Worm (Caenorhabditis elegans) whole organism, L1 larva: ENCODE measurements around the gene C27A2.12.

Source experiments
- C04F5.9 ChIP-seq: sonication (generic microtip); optimal IDR thresholded peaks from 2 replicates; lab custom pipeline; 2016; ENCODE audit warnings: missing genetic modification characterization, missing compliant biosample characterization
- C34B4.2 ChIP-seq: sonication (generic microtip); optimal IDR thresholded peaks from 2 replicates; lab custom pipeline; 2017; ENCODE audit warnings: mild to moderate bottlenecking, missing genetic modification characterization, missing compliant biosample characterization
- blmp-1 ChIP-seq: fragments of 150-350 bp; optimal IDR thresholded peaks from 2 replicates; lab custom pipeline; 2014; ENCODE audit warnings: missing biosample characterization, missing genetic modification characterization
- ceh-8 ChIP-seq: fragments of 200-800 bp; sonication (Bioruptor generic); optimal IDR thresholded peaks from 2 replicates; lab custom pipeline; 2018; ENCODE audit warnings: mild to moderate bottlenecking, missing genetic modification characterization, moderate library complexity, missing compliant biosample characterization
- ceh-82 ChIP-seq, 3 experiments: fragments of 150-350 bp in 1 of 3; sonication (generic microtip) in 2 of 3; optimal IDR thresholded peaks; 2 replicates each; lab custom pipeline; 2014 to 2017; ENCODE audit warnings: missing biosample characterization in 3 of 3, missing genetic modification characterization in 3 of 3
- ceh-88 ChIP-seq: fragments of 200-800 bp; sonication (Bioruptor generic); IDR thresholded peaks from 2 replicates; pipeline ENCODE4 v1.3.6; 2022; ENCODE audit warnings: missing genetic modification characterization, missing compliant biosample characterization
- ces-1 ChIP-seq: fragments of 150-350 bp; optimal IDR thresholded peaks from 2 replicates; lab custom pipeline; 2014; ENCODE audit warnings: missing biosample characterization, missing genetic modification reagents, missing genetic modification characterization
- dpl-1 ChIP-seq, 3 experiments: fragments of 150-350 bp in 2 of 3; sonication (generic microtip) in 1 of 3; optimal IDR thresholded peaks; 2 replicates each; lab custom pipeline; 2014 to 2017; ENCODE audit warnings: missing biosample characterization in 3 of 3, missing genetic modification characterization in 3 of 3, missing genetic modification reagents in 3 of 3
- dsc-1 ChIP-seq: sonication (generic microtip); optimal IDR thresholded peaks from 2 replicates; lab custom pipeline; 2016; ENCODE audit warnings: mild to moderate bottlenecking, missing genetic modification characterization, missing compliant biosample characterization
- efl-1 ChIP-seq, 4 experiments: fragments of 150-350 bp; optimal IDR thresholded peaks in 3 of 4; peaks in 1 of 4; 1 replicate in 1 of 4; 2 replicates in 3 of 4; lab custom pipeline; 2014; ENCODE audit warnings: missing biosample characterization in 2 of 4, missing genetic modification characterization in 2 of 4, missing genetic modification reagents in 2 of 4
- egl-13 ChIP-seq: sonication (generic microtip); optimal IDR thresholded peaks from 2 replicates; lab custom pipeline; 2016; ENCODE audit warnings: missing genotype, missing genetic modification reagents, missing genetic modification characterization, missing compliant biosample characterization
- elt-2 ChIP-seq: sonication (generic microtip); optimal IDR thresholded peaks from 2 replicates; lab custom pipeline; 2016; ENCODE audit warnings: missing genetic modification characterization, mild to moderate bottlenecking, inconsistent platforms, missing compliant biosample characterization, missing genetic modification reagents
- elt-3 ChIP-seq, 6 experiments: fragments of 150-350 bp in 1 of 6; sonication (generic microtip); optimal IDR thresholded peaks; 2 replicates each; lab custom pipeline; 2017 to 2018; ENCODE audit warnings: missing biosample characterization in 6 of 6, missing genetic modification characterization in 6 of 6, inconsistent platforms in 1 of 6
- fkh-10 ChIP-seq: sonication (generic microtip); optimal IDR thresholded peaks from 2 replicates; lab custom pipeline; 2017; ENCODE audit warnings: missing biosample characterization, missing genetic modification reagents, missing genetic modification characterization
- fkh-4 ChIP-seq: sonication (generic microtip); optimal IDR thresholded peaks from 2 replicates; lab custom pipeline; 2016; ENCODE audit warnings: missing compliant biosample characterization, missing genetic modification characterization, borderline replicate concordance
- fos-1 ChIP-seq: fragments of 150-350 bp; optimal IDR thresholded peaks from 2 replicates; lab custom pipeline; 2014; ENCODE audit warnings: missing biosample characterization, missing genetic modification characterization
- hpl-2 ChIP-seq: fragments of 150-350 bp; optimal IDR thresholded peaks from 2 replicates; lab custom pipeline; 2014; ENCODE audit warnings: missing biosample characterization, missing genetic modification reagents, missing genetic modification characterization
- lin-14 ChIP-seq: fragments of 200-800 bp; sonication (Bioruptor generic); optimal IDR thresholded peaks from 2 replicates; lab custom pipeline; 2018; ENCODE audit warnings: mild to moderate bottlenecking, missing genetic modification characterization, moderate library complexity, missing compliant biosample characterization
- lin-39 ChIP-seq: fragments of 150-350 bp; optimal IDR thresholded peaks from 2 replicates; lab custom pipeline; 2014; ENCODE audit warnings: missing biosample characterization, missing genetic modification reagents, missing genetic modification characterization
- lsy-2 ChIP-seq, 2 experiments: fragments of 150-350 bp; optimal IDR thresholded peaks; 2 replicates each; lab custom pipeline; 2014; ENCODE audit warnings: missing biosample characterization in 2 of 2, missing genetic modification characterization in 2 of 2
- mdl-1 ChIP-seq, 2 experiments: fragments of 150-350 bp; optimal IDR thresholded peaks; 2 replicates each; lab custom pipeline; 2014 to 2017; ENCODE audit warnings: missing biosample characterization in 2 of 2, missing genetic modification characterization in 2 of 2, inconsistent platforms in 1 of 2
- nhr-11 ChIP-seq: fragments of 150-350 bp; optimal IDR thresholded peaks from 2 replicates; lab custom pipeline; 2014; ENCODE audit warnings: missing biosample characterization, missing genetic modification characterization
- nhr-19 ChIP-seq: fragments of 200-800 bp; sonication (Bioruptor generic); conservative IDR thresholded peaks from 2 replicates; pipeline ENCODE4 v1.3.6; 2022; ENCODE audit warnings: missing genetic modification characterization, missing compliant biosample characterization
- nhr-20 ChIP-seq: sonication (generic microtip); optimal IDR thresholded peaks from 2 replicates; lab custom pipeline; 2016; ENCODE audit warnings: mild to moderate bottlenecking, missing genetic modification characterization, missing compliant biosample characterization
- nhr-237 ChIP-seq: fragments of 150-350 bp; optimal IDR thresholded peaks from 2 replicates; lab custom pipeline; 2014; ENCODE audit warnings: missing biosample characterization, missing genetic modification characterization
- nhr-28 ChIP-seq: fragments of 150-350 bp; optimal IDR thresholded peaks from 2 replicates; lab custom pipeline; 2014; ENCODE audit warnings: missing biosample characterization, missing genetic modification characterization
- nhr-71 ChIP-seq: sonication (generic microtip); optimal IDR thresholded peaks from 2 replicates; lab custom pipeline; 2016; ENCODE audit warnings: mild to moderate bottlenecking, missing genetic modification characterization, moderate library complexity, missing compliant biosample characterization
- nhr-76 ChIP-seq: sonication (generic microtip); optimal IDR thresholded peaks from 2 replicates; lab custom pipeline; 2017; ENCODE audit warnings: missing biosample characterization, missing genetic modification characterization
- nhr-85 ChIP-seq: sonication (generic microtip); peaks from one replicate; lab custom pipeline; 2016; ENCODE audit warnings: missing genetic modification characterization, inconsistent platforms, missing compliant biosample characterization
- nhr-90 ChIP-seq: sonication (generic microtip); optimal IDR thresholded peaks from 2 replicates; lab custom pipeline; 2016; ENCODE audit warnings: mild to moderate bottlenecking, missing genetic modification characterization, missing compliant biosample characterization; ENCODE audit not compliant: poor library complexity
- pqm-1 ChIP-seq: sonication (generic microtip); optimal IDR thresholded peaks from 3 replicates; lab custom pipeline; 2017; ENCODE audit warnings: missing biosample characterization, missing genetic modification characterization
- rnt-1 ChIP-seq: sonication (generic microtip); optimal IDR thresholded peaks from 2 replicates; lab custom pipeline; 2016; ENCODE audit warnings: mild to moderate bottlenecking, missing genetic modification characterization, moderate library complexity, missing compliant biosample characterization
- skn-1 ChIP-seq: fragments of 150-350 bp; optimal IDR thresholded peaks from 2 replicates; lab custom pipeline; 2014; ENCODE audit warnings: missing biosample characterization, missing genetic modification characterization
- snpc-4 ChIP-seq: fragments of 150-350 bp; optimal IDR thresholded peaks from 2 replicates; lab custom pipeline; 2014; ENCODE audit warnings: missing biosample characterization, missing genetic modification characterization
- snu-23 ChIP-seq: sonication (generic microtip); optimal IDR thresholded peaks from 2 replicates; lab custom pipeline; 2016; ENCODE audit warnings: missing genetic modification characterization, missing compliant biosample characterization
- sptf-1 ChIP-seq: fragments of 150-350 bp; optimal IDR thresholded peaks from 2 replicates; lab custom pipeline; 2014; ENCODE audit warnings: missing biosample characterization, missing genetic modification characterization
- swsn-7 ChIP-seq: sonication (generic microtip); optimal IDR thresholded peaks from 2 replicates; lab custom pipeline; 2016; ENCODE audit warnings: missing genetic modification characterization, missing compliant biosample characterization
- tbx-2 ChIP-seq: sonication (generic microtip); optimal IDR thresholded peaks from 2 replicates; lab custom pipeline; 2016; ENCODE audit warnings: missing genetic modification characterization, missing compliant biosample characterization
- unc-30 ChIP-seq: sonication (generic microtip); optimal IDR thresholded peaks from 2 replicates; lab custom pipeline; 2017; ENCODE audit warnings: missing biosample characterization, missing genetic modification characterization
- vab-15 ChIP-seq: sonication (generic microtip); optimal IDR thresholded peaks from 2 replicates; lab custom pipeline; 2017; ENCODE audit warnings: missing genotype, mild to moderate bottlenecking, missing genetic modification characterization, missing compliant biosample characterization

Gene C27A2.12

ce11 chrII:5020513-5021081, 37.3 kb downstream of the C27A2.12 start:
- peak in 1 of 2 experiments; percentile 5 for TF ChIP-seq lsy-2 (tag; optimal IDR thresholded peaks at IDR 0.05; lab: Kevin White, UChicago)
- peak; percentile 29 for TF ChIP-seq nhr-71
- TF ChIP-seq elt-2 (tag; lab: Kevin White, UChicago) = peak; percentile 88
- no peak for TF ChIP-seq dsc-1 (tag; lab: Kevin White, UChicago)
- TF ChIP-seq nhr-19 = 0 out of 2 replicates have a peak, but pooled peaks have one; percentile 3
- TF ChIP-seq nhr-20 (tag; lab: Kevin White, UChicago) = peak; percentile 6
- TF ChIP-seq rnt-1 = peak; percentile 21
- TF ChIP-seq lin-39 (tag; lab: Kevin White, UChicago) = no peak
- no peak for TF ChIP-seq nhr-90 (tag; lab: Kevin White, UChicago)
- TF ChIP-seq efl-1 (optimal IDR thresholded peaks at IDR 0.05; lab: Kevin White, UChicago) = no peak
- peak in 1 of 2 experiments; percentile 62 for TF ChIP-seq efl-1 (GFP tag; optimal IDR thresholded peaks at IDR 0.05 in 1 of 2; lab: Kevin White, UChicago)
- peak; percentile 39 for TF ChIP-seq lin-14 (GFP tag; lab: Kevin White, UChicago)

ce11 chrII:5019389-5020108, 38.4 kb downstream of the C27A2.12 start:
- TF ChIP-seq mdl-1 (tag; optimal IDR thresholded peaks at IDR 0.05; lab: Kevin White, UChicago) = peak in 1 of 2 experiments; percentile 23
- peak; percentile 20 for TF ChIP-seq pqm-1 (tag; lab: Kevin White, UChicago)
- TF ChIP-seq nhr-85 = peak; percentile 89
- TF ChIP-seq lin-14 (GFP tag; lab: Kevin White, UChicago) = peak; percentile 81
- peak in 5 of 6 experiments; percentile 12 to 89 (median 84) for TF ChIP-seq elt-3 (tag; optimal IDR thresholded peaks at IDR 0.05; lab: Kevin White, UChicago)
- TF ChIP-seq nhr-71 = peak; percentile 54
- TF ChIP-seq nhr-20 (tag; lab: Kevin White, UChicago) = peak; percentile 57
- TF ChIP-seq dpl-1 (GFP tag; optimal IDR thresholded peaks at IDR 0.05; lab: Kevin White, UChicago) = peak in 1 of 3 experiments; percentile 15
- 0 out of 2 replicates have a peak, but pooled peaks have one; percentile 16 for TF ChIP-seq ceh-88 (GFP tag; lab: Robert Waterston, UW)
- TF ChIP-seq sptf-1 = no peak
- TF ChIP-seq nhr-11 (tag; lab: Kevin White, UChicago) = no peak
- no peak for TF ChIP-seq efl-1 (optimal IDR thresholded peaks at IDR 0.05; lab: Kevin White, UChicago)
- TF ChIP-seq efl-1 (GFP tag; optimal IDR thresholded peaks at IDR 0.05 in 1 of 2; lab: Kevin White, UChicago) = peak in 1 of 2 experiments; percentile 89
- TF ChIP-seq C04F5.9 = no peak
- peak; percentile 96 for TF ChIP-seq elt-2 (tag; lab: Kevin White, UChicago)
- no peak for TF ChIP-seq swsn-7
- TF ChIP-seq blmp-1 (tag; lab: Kevin White, UChicago) = peak; percentile 24
- TF ChIP-seq ceh-8 (GFP tag; lab: Kevin White, UChicago) = no peak
- peak; percentile 10 to 60 for TF ChIP-seq lsy-2 (tag; optimal IDR thresholded peaks at IDR 0.05; lab: Kevin White, UChicago)
- no peak for TF ChIP-seq unc-30 (tag; lab: Kevin White, UChicago)
- TF ChIP-seq nhr-90 (tag; lab: Kevin White, UChicago) = peak; percentile 24
- peak; percentile 53 for TF ChIP-seq snu-23

- no peak for TF ChIP-seq dpl-1 (GFP tag; optimal IDR thresholded peaks at IDR 0.05; lab: Kevin White, UChicago)
- no peak for TF ChIP-seq nhr-28 (tag; lab: Kevin White, UChicago)
- TF ChIP-seq tbx-2 = no peak
- TF ChIP-seq efl-1 (optimal IDR thresholded peaks at IDR 0.05; lab: Kevin White, UChicago) = no peak
- TF ChIP-seq efl-1 (GFP tag; optimal IDR thresholded peaks at IDR 0.05 in 1 of 2; lab: Kevin White, UChicago) = peak in 1 of 2 experiments; percentile 88
- no peak for TF ChIP-seq nhr-11 (tag; lab: Kevin White, UChicago)
- no peak for TF ChIP-seq fkh-10 (GFP tag; lab: Kevin White, UChicago)
Observed at ce11 chrII:5018578-5018977, 39.4 kb downstream of the C27A2.12 start.

- no peak for TF ChIP-seq C34B4.2
- peak; percentile 65 for TF ChIP-seq skn-1
- peak; percentile 48 for TF ChIP-seq snpc-4 (tag; lab: Kevin White, UChicago)
- no peak for TF ChIP-seq hpl-2 (GFP tag; lab: Kevin White, UChicago)
- TF ChIP-seq fos-1 (tag; lab: Kevin White, UChicago) = peak; percentile 14
- TF ChIP-seq nhr-76 = no peak
- peak; percentile 72 to 79 for TF ChIP-seq efl-1 (optimal IDR thresholded peaks at IDR 0.05; lab: Kevin White, UChicago)
- TF ChIP-seq efl-1 (GFP tag; optimal IDR thresholded peaks at IDR 0.05 in 1 of 2; lab: Kevin White, UChicago) = peak; percentile 28 to 92
- no peak for TF ChIP-seq vab-15 (tag; lab: Kevin White, UChicago)
- TF ChIP-seq blmp-1 (tag; lab: Kevin White, UChicago) = peak; percentile 20
- peak; percentile 51 to 68 (median 61) for TF ChIP-seq ceh-82 (tag; optimal IDR thresholded peaks at IDR 0.05; lab: Kevin White, UChicago)
- peak; percentile 86 for TF ChIP-seq nhr-85
- TF ChIP-seq ces-1 = no peak
- TF ChIP-seq egl-13 (tag; lab: Kevin White, UChicago) = peak; percentile 48
- TF ChIP-seq nhr-19 = peak; percentile 40
- no peak for TF ChIP-seq nhr-11 (tag; lab: Kevin White, UChicago)
- TF ChIP-seq nhr-237 (tag; lab: Kevin White, UChicago) = no peak
- peak; percentile 67 to 76 for TF ChIP-seq lsy-2 (tag; optimal IDR thresholded peaks at IDR 0.05; lab: Kevin White, UChicago)
- no peak for TF ChIP-seq fkh-4 (tag; lab: Kevin White, UChicago)
- peak; percentile 83 for TF ChIP-seq snu-23
Observed at ce11 chrII:5016977-5017585, 40.9 kb downstream of the C27A2.12 start.
